Worm (Caenorhabditis elegans): Measurements from ENCODE around the gene npp-25.
A peak's percentile ranks its signal among the peaks of the same experiment; 100 is the strongest.

npp-25 gene

ce11 chrIII:12880704-12881103, 45.1 kb downstream of the npp-25 start:
- no peak for TF ChIP-seq C34F6.9 (tag; optimal IDR thresholded peaks at IDR 0.05)
- TF ChIP-seq lin-13 (GFP tag; optimal IDR thresholded peaks at IDR 0.05), result no peak
- TF ChIP-seq R02D3.7 (tag; optimal IDR thresholded peaks at IDR 0.05), result no peak
- TF ChIP-seq crh-2 (tag; optimal IDR thresholded peaks at IDR 0.05), result no peak
- TF ChIP-seq nhr-129 (tag; optimal IDR thresholded peaks at IDR 0.05), result no peak
- no peak for TF ChIP-seq mdl-1 (tag; optimal IDR thresholded peaks at IDR 0.05)
- no peak for TF ChIP-seq nhr-23 (tag; optimal IDR thresholded peaks at IDR 0.05)
- no peak for TF ChIP-seq lin-39 (tag; optimal IDR thresholded peaks at IDR 0.05)

- TF ChIP-seq mab-5 (tag; optimal IDR thresholded peaks at IDR 0.05) (no peak), nhr-237 (tag; optimal IDR thresholded peaks at IDR 0.05) (no peak), ceh-82 (tag; optimal IDR thresholded peaks at IDR 0.05) (no peak), nhr-10 (tag; optimal IDR thresholded peaks at IDR 0.05) (no peak), mbf-1 (tag; optimal IDR thresholded peaks at IDR 0.05) (no peak), skn-1 (tag; optimal IDR thresholded peaks at IDR 0.05) (no peak), sma-9 (GFP tag; optimal IDR thresholded peaks at IDR 0.05) (no peak), sma-9 (tag; optimal IDR thresholded peaks at IDR 0.05) (no peak), gmeb-1 (tag; optimal IDR thresholded peaks at IDR 0.05) (no peak), nhr-12 (tag; optimal IDR thresholded peaks at IDR 0.05) (no peak)
Observed at ce11 chrIII:12877527-12878234, 48.1 kb downstream of the npp-25 start, which contains the start of the genes cec-7 and enu-3.5. cec-7 (minus strand) TSS chrIII:12877577. enu-3.5 (plus strand) TSS chrIII:12878196.

- TF ChIP-seq sem-4 (tag; optimal IDR thresholded peaks at IDR 0.05) (no peak), unc-55 (GFP tag; optimal IDR thresholded peaks at IDR 0.05) (no peak), nhr-21 (tag; optimal IDR thresholded peaks at IDR 0.05) (no peak), lin-11 (tag; optimal IDR thresholded peaks at IDR 0.05) (no peak), mbf-1 (tag; optimal IDR thresholded peaks at IDR 0.05) (no peak), snpc-4 (tag; optimal IDR thresholded peaks at IDR 0.05) (no peak), nhr-77 (tag; optimal IDR thresholded peaks at IDR 0.05) (no peak), aly-2 (tag; optimal IDR thresholded peaks at IDR 0.05) (no peak), sma-9 (GFP tag; optimal IDR thresholded peaks at IDR 0.05) (no peak), sma-9 (tag; optimal IDR thresholded peaks at IDR 0.05) (no peak), ztf-4 (tag; optimal IDR thresholded peaks at IDR 0.05) (no peak), fos-1 (tag; optimal IDR thresholded peaks at IDR 0.05) (no peak), skn-1 (tag; optimal IDR thresholded peaks at IDR 0.05) (no peak), ZK546.5 (tag; optimal IDR thresholded peaks at IDR 0.05) (no peak), Y55F3AM.14 (GFP tag; optimal IDR thresholded peaks at IDR 0.05) (no peak), nhr-6 (tag; optimal IDR thresholded peaks at IDR 0.05) (no peak), ceh-16 (tag; optimal IDR thresholded peaks at IDR 0.05) (no peak)
Observed at ce11 chrIII:12875653-12876052, 50.1 kb downstream of the npp-25 start.

- TF ChIP-seq egl-27 (tag; optimal IDR thresholded peaks at IDR 0.05) (peak; percentile 62), ztf-11 (tag; optimal IDR thresholded peaks at IDR 0.05) (peak; percentile 15), mdl-1 (tag; optimal IDR thresholded peaks at IDR 0.05) (peak in 1 of 2 experiments; percentile 19), ZK546.5 (tag; optimal IDR thresholded peaks at IDR 0.05) (peak; percentile 50), R02D3.7 (tag; optimal IDR thresholded peaks at IDR 0.05) (peak; percentile 27), nhr-129 (tag; optimal IDR thresholded peaks at IDR 0.05) (peak; percentile 87), nhr-237 (tag; optimal IDR thresholded peaks at IDR 0.05) (peak; percentile 48), sma-9 (GFP tag; optimal IDR thresholded peaks at IDR 0.05) (peak; percentile 93), sma-9 (tag; optimal IDR thresholded peaks at IDR 0.05) (no peak), ceh-82 (tag; optimal IDR thresholded peaks at IDR 0.05) (peak; percentile 54), lin-39 (tag; optimal IDR thresholded peaks at IDR 0.05) (no peak), nhr-10 (tag; optimal IDR thresholded peaks at IDR 0.05) (peak; percentile 67), nhr-77 (tag; optimal IDR thresholded peaks at IDR 0.05) (peak; percentile 23), nhr-23 (tag; optimal IDR thresholded peaks at IDR 0.05) (no peak), skn-1 (tag; optimal IDR thresholded peaks at IDR 0.05) (peak; percentile 37), dmd-4 (tag; optimal IDR thresholded peaks at IDR 0.05) (no peak), elt-3 (tag; optimal IDR thresholded peaks at IDR 0.05) (no peak), Y55F3AM.14 (GFP tag; optimal IDR thresholded peaks at IDR 0.05) (peak; percentile 35), lin-13 (GFP tag; optimal IDR thresholded peaks at IDR 0.05) (peak; percentile 94), nhr-21 (tag; optimal IDR thresholded peaks at IDR 0.05) (peak; percentile 82), ztf-4 (tag; optimal IDR thresholded peaks at IDR 0.05) (peak; percentile 86), lin-11 (tag; optimal IDR thresholded peaks at IDR 0.05) (peak; percentile 82), blmp-1 (tag; optimal IDR thresholded peaks at IDR 0.05; ENCODE audit: insufficient read depth) (peak; percentile 23), alr-1 (tag; optimal IDR thresholded peaks at IDR 0.05) (no peak), ztf-1 (GFP tag; conservative IDR thresholded peaks at IDR 0.05) (no peak), nhr-25 (tag; optimal IDR thresholded peaks at IDR 0.05) (peak; percentile 87), peb-1 (tag; optimal IDR thresholded peaks at IDR 0.05) (no peak), C34F6.9 (tag; optimal IDR thresholded peaks at IDR 0.05) (peak; percentile 91), nhr-12 (tag; optimal IDR thresholded peaks at IDR 0.05) (no peak), aly-2 (tag; optimal IDR thresholded peaks at IDR 0.05) (no peak), mab-5 (tag; optimal IDR thresholded peaks at IDR 0.05) (peak; percentile 74), elt-1 (tag; optimal IDR thresholded peaks at IDR 0.05) (no peak), snpc-4 (tag; optimal IDR thresholded peaks at IDR 0.05) (no peak), gmeb-1 (tag; optimal IDR thresholded peaks at IDR 0.05) (peak; percentile 90), nhr-11 (tag; optimal IDR thresholded peaks at IDR 0.05) (no peak), ceh-16 (tag; optimal IDR thresholded peaks at IDR 0.05) (no peak), F13H6.1 (tag; optimal IDR thresholded peaks at IDR 0.05) (peak; percentile 92), sem-4 (tag; optimal IDR thresholded peaks at IDR 0.05) (peak; percentile 97)
Observed at ce11 chrIII:12874606-12875066, 51.2 kb downstream of the npp-25 start, which contains the start of the genes mrg-1 and spcs-2. mrg-1 (minus strand) TSS chrIII:12874656. spcs-2 (plus strand) TSS chrIII:12875031.

Measured in whole organism, L2 larva.